Worm (Caenorhabditis elegans) whole organism, early embryonic: ENCODE data around the gene zhp-4.

Source experiments
- B0310.2 ChIP-seq: sonication (generic microtip); optimal IDR thresholded peaks from 2 replicates; lab custom pipeline; 2016; ENCODE audit warnings: mild to moderate bottlenecking, missing genetic modification characterization, missing compliant biosample characterization
- F13C5.2 ChIP-seq: sonication (generic microtip); optimal IDR thresholded peaks from 2 replicates; lab custom pipeline; 2017; ENCODE audit warnings: mild to moderate bottlenecking, missing genetic modification characterization, inconsistent platforms, missing compliant biosample characterization
- aly-1 ChIP-seq: sonication (generic microtip); optimal IDR thresholded peaks from 2 replicates; lab custom pipeline; 2016; ENCODE audit warnings: missing genetic modification characterization, missing compliant biosample characterization
- ama-1 ChIP-seq: fragments of 150-350 bp; optimal IDR thresholded peaks from 2 replicates; lab custom pipeline; 2014
- ceh-13 ChIP-seq: fragments of 200-800 bp; sonication (Bioruptor generic); optimal IDR thresholded peaks from 2 replicates; lab custom pipeline; 2018; ENCODE audit warnings: mild to moderate bottlenecking, missing genetic modification characterization, missing compliant biosample characterization
- ceh-36 ChIP-seq: sonication (generic microtip); optimal IDR thresholded peaks from 2 replicates; lab custom pipeline; 2016; ENCODE audit warnings: missing genetic modification characterization, inconsistent platforms, missing compliant biosample characterization
- ets-7 ChIP-seq: sonication (generic microtip); optimal IDR thresholded peaks from 2 replicates; lab custom pipeline; 2016; ENCODE audit warnings: missing genotype, missing genetic modification characterization, missing compliant biosample characterization
- flt-1 ChIP-seq: fragments of 200-800 bp; sonication (Bioruptor generic); IDR thresholded peaks from 2 replicates; pipeline ENCODE4 v1.3.6; 2022; ENCODE audit warnings: missing genetic modification characterization, missing compliant biosample characterization
- hmbx-1 ChIP-seq: sonication (generic microtip); optimal IDR thresholded peaks from 2 replicates; lab custom pipeline; 2016; ENCODE audit warnings: mild to moderate bottlenecking, missing genetic modification characterization, missing compliant biosample characterization
- hmg-4 ChIP-seq: fragments of 200-800 bp; sonication (Bioruptor generic); optimal IDR thresholded peaks from 2 replicates; lab custom pipeline; 2018; ENCODE audit warnings: mild to moderate bottlenecking, missing genetic modification characterization, missing compliant biosample characterization
- hnd-1 ChIP-seq: sonication (generic microtip); optimal IDR thresholded peaks from 2 replicates; lab custom pipeline; 2016; ENCODE audit warnings: missing genetic modification characterization, missing compliant biosample characterization
- pes-1 ChIP-seq: fragments of 200-800 bp; sonication (Bioruptor generic); IDR thresholded peaks from 2 replicates; pipeline ENCODE4 v1.3.6; 2022; ENCODE audit warnings: missing genetic modification reagents, missing genetic modification characterization, missing compliant biosample characterization
- scrt-1 ChIP-seq: fragments of 200-800 bp; sonication (Bioruptor generic); IDR thresholded peaks from 2 replicates; pipeline ENCODE4 v1.3.6; 2022; ENCODE audit warnings: missing genetic modification characterization, missing compliant biosample characterization
- sea-1 ChIP-seq: fragments of 200-800 bp; sonication (Bioruptor generic); conservative IDR thresholded peaks from 2 replicates; pipeline ENCODE4 v1.3.6; 2022; ENCODE audit warnings: missing genetic modification characterization, missing compliant biosample characterization
- tbx-11 ChIP-seq: fragments of 200-800 bp; sonication (Bioruptor generic); IDR thresholded peaks from 2 replicates; pipeline ENCODE4 v1.3.6; 2022; ENCODE audit warnings: missing genetic modification characterization, missing compliant biosample characterization
- tbx-37 ChIP-seq: fragments of 200-800 bp; sonication (Bioruptor generic); conservative IDR thresholded peaks from 2 replicates; pipeline ENCODE4 v1.3.6; 2022; ENCODE audit warnings: missing genetic modification reagents, missing genetic modification characterization, missing compliant biosample characterization
- tra-4 ChIP-seq: sonication (generic microtip); optimal IDR thresholded peaks from 2 replicates; lab custom pipeline; 2017; ENCODE audit warnings: missing genetic modification characterization, missing compliant biosample characterization

zhp-4 gene

ce11 chrV:19131848-19132401, 30.3 kb upstream of the zhp-4 start:
- TF ChIP-seq tbx-37 (no peak), ama-1 (lab: Kevin White, UChicago) (no peak), tra-4 (tag; lab: Kevin White, UChicago) (no peak), ceh-36 (tag; lab: Kevin White, UChicago) (no peak), tbx-11 (GFP tag; lab: Robert Waterston, UW) (no peak), flt-1 (GFP tag; lab: Robert Waterston, UW) (no peak), ets-7 (tag; lab: Kevin White, UChicago) (no peak), hnd-1 (tag; lab: Kevin White, UChicago) (no peak), hmbx-1 (tag; lab: Kevin White, UChicago) (no peak), hmg-4 (GFP tag; lab: Kevin White, UChicago) (no peak), aly-1 (no peak), sea-1 (no peak), scrt-1 (no peak), B0310.2 (tag; lab: Kevin White, UChicago) (no peak), pes-1 (GFP tag; lab: Robert Waterston, UW) (no peak), F13C5.2 (tag; lab: Kevin White, UChicago) (no peak), ceh-13 (GFP tag; lab: Kevin White, UChicago) (no peak)

- TF ChIP-seq hmbx-1 (tag; lab: Kevin White, UChicago) (no peak), ets-7 (tag; lab: Kevin White, UChicago) (no peak), scrt-1 (no peak), flt-1 (GFP tag; lab: Robert Waterston, UW) (no peak), B0310.2 (tag; lab: Kevin White, UChicago) (no peak), tbx-11 (GFP tag; lab: Robert Waterston, UW) (no peak), F13C5.2 (tag; lab: Kevin White, UChicago) (no peak), hnd-1 (tag; lab: Kevin White, UChicago) (no peak), tbx-37 (no peak), ceh-36 (tag; lab: Kevin White, UChicago) (no peak), sea-1 (no peak)
Observed at ce11 chrV:19129497-19130212, 28.1 kb upstream of the zhp-4 start.

ce11 chrV:19127225-19127624, 25.6 kb upstream of the zhp-4 start, which contains the start of gene dyf-17:
TSS of gene dyf-17 (plus strand) at chrV:19127525.
- no peak for TF ChIP-seq hmg-4 (GFP tag; lab: Kevin White, UChicago)
- no peak for TF ChIP-seq flt-1 (GFP tag; lab: Robert Waterston, UW)
- no peak for TF ChIP-seq ama-1 (lab: Kevin White, UChicago)
- TF ChIP-seq hnd-1 (tag; lab: Kevin White, UChicago) = no peak
- TF ChIP-seq F13C5.2 (tag; lab: Kevin White, UChicago) = no peak
- no peak for TF ChIP-seq aly-1
- no peak for TF ChIP-seq tra-4 (tag; lab: Kevin White, UChicago)
- TF ChIP-seq tbx-11 (GFP tag; lab: Robert Waterston, UW) = no peak
- no peak for TF ChIP-seq ets-7 (tag; lab: Kevin White, UChicago)
- TF ChIP-seq scrt-1 = no peak
- TF ChIP-seq tbx-37 = no peak
- no peak for TF ChIP-seq ceh-13 (GFP tag; lab: Kevin White, UChicago)
- no peak for TF ChIP-seq B0310.2 (tag; lab: Kevin White, UChicago)
- TF ChIP-seq pes-1 (GFP tag; lab: Robert Waterston, UW) = no peak
- TF ChIP-seq ceh-36 (tag; lab: Kevin White, UChicago) = no peak
- no peak for TF ChIP-seq sea-1
- TF ChIP-seq hmbx-1 (tag; lab: Kevin White, UChicago) = no peak

ce11 chrV:19125812-19126211, 24.2 kb upstream of the zhp-4 start:
- TF ChIP-seq ama-1 (lab: Kevin White, UChicago) (no peak), scrt-1 (peak; percentile 89), aly-1 (peak; percentile 36), sea-1 (peak; percentile 92), ceh-13 (GFP tag; lab: Kevin White, UChicago) (peak; percentile 72), ceh-36 (tag; lab: Kevin White, UChicago) (peak; percentile 81), tra-4 (tag; lab: Kevin White, UChicago) (peak; percentile 47), hmg-4 (GFP tag; lab: Kevin White, UChicago) (peak; percentile 85), hnd-1 (tag; lab: Kevin White, UChicago) (peak; percentile 57), tbx-37 (peak; percentile 90), ets-7 (tag; lab: Kevin White, UChicago) (no peak), pes-1 (GFP tag; lab: Robert Waterston, UW) (peak; percentile 92), flt-1 (GFP tag; lab: Robert Waterston, UW) (peak; percentile 92), F13C5.2 (tag; lab: Kevin White, UChicago) (peak; percentile 79), tbx-11 (GFP tag; lab: Robert Waterston, UW) (peak; percentile 84), B0310.2 (tag; lab: Kevin White, UChicago) (peak; percentile 85), hmbx-1 (tag; lab: Kevin White, UChicago) (peak; percentile 57)

ce11 chrV:19125253-19125652, 23.7 kb upstream of the zhp-4 start:
- no peak for TF ChIP-seq hnd-1 (tag; lab: Kevin White, UChicago)
- TF ChIP-seq flt-1 (GFP tag; lab: Robert Waterston, UW) = no peak
- TF ChIP-seq B0310.2 (tag; lab: Kevin White, UChicago) = no peak
- no peak for TF ChIP-seq ets-7 (tag; lab: Kevin White, UChicago)
- no peak for TF ChIP-seq aly-1
- TF ChIP-seq ama-1 (lab: Kevin White, UChicago) = no peak
- no peak for TF ChIP-seq hmbx-1 (tag; lab: Kevin White, UChicago)
- TF ChIP-seq tra-4 (tag; lab: Kevin White, UChicago) = no peak
- no peak for TF ChIP-seq F13C5.2 (tag; lab: Kevin White, UChicago)
- no peak for TF ChIP-seq hmg-4 (GFP tag; lab: Kevin White, UChicago)
- no peak for TF ChIP-seq sea-1
- no peak for TF ChIP-seq tbx-11 (GFP tag; lab: Robert Waterston, UW)

ce11 chrV:19124586-19124985, 23.0 kb upstream of the zhp-4 start, which contains the start of gene bed-1:
TSS of gene bed-1 (minus strand) at chrV:19124922.
- TF ChIP-seq hnd-1 (tag; lab: Kevin White, UChicago) = no peak
- no peak for TF ChIP-seq B0310.2 (tag; lab: Kevin White, UChicago)
- no peak for TF ChIP-seq tbx-11 (GFP tag; lab: Robert Waterston, UW)
- no peak for TF ChIP-seq ceh-13 (GFP tag; lab: Kevin White, UChicago)
- TF ChIP-seq scrt-1 = no peak
- no peak for TF ChIP-seq aly-1
- TF ChIP-seq sea-1 = no peak
- no peak for TF ChIP-seq ama-1 (lab: Kevin White, UChicago)
- TF ChIP-seq tra-4 (tag; lab: Kevin White, UChicago) = no peak
- TF ChIP-seq hmbx-1 (tag; lab: Kevin White, UChicago) = no peak
- no peak for TF ChIP-seq pes-1 (GFP tag; lab: Robert Waterston, UW)
- TF ChIP-seq tbx-37 = no peak
- no peak for TF ChIP-seq flt-1 (GFP tag; lab: Robert Waterston, UW)
- no peak for TF ChIP-seq F13C5.2 (tag; lab: Kevin White, UChicago)
- no peak for TF ChIP-seq ets-7 (tag; lab: Kevin White, UChicago)
- no peak for TF ChIP-seq ceh-36 (tag; lab: Kevin White, UChicago)
